Fruit fly (Drosophila melanogaster) whole organism, embryonic: ENCODE data around the gene fend.

Source experiments
- CG11695 ChIP-seq: fragments of 200-800 bp; sonication (Bioruptor generic); IDR thresholded peaks from 3 replicates; pipeline ENCODE4 v1.3.6; 2022; ENCODE audit warnings: missing biosample characterization, missing genetic modification characterization
- CG8388 ChIP-seq: fragments of 200-800 bp; sonication (Bioruptor generic); optimal IDR thresholded peaks from 2 replicates; lab custom pipeline; 2019; ENCODE audit warnings: missing biosample characterization, mild to moderate bottlenecking, missing genetic modification characterization, moderate library complexity
- CkIIα-i1 ChIP-seq: fragments of 200-800 bp; sonication (Bioruptor generic); IDR thresholded peaks from 2 replicates; pipeline ENCODE4 v1.3.6; 2022; ENCODE audit warnings: missing biosample characterization, missing genetic modification characterization
- Dfd ChIP-seq, 2 experiments: fragments of >200 bp; optimal IDR thresholded peaks; 2 replicates each; lab custom pipeline; 2017; ENCODE audit warnings: missing biosample characterization in 2 of 2, missing genetic modification characterization in 2 of 2
- amos ChIP-seq: fragments of 200-800 bp; sonication (Bioruptor generic); IDR thresholded peaks from 2 replicates; pipeline ENCODE4 v1.3.6; 2022; ENCODE audit warnings: missing biosample characterization, missing genetic modification characterization; ENCODE audit not compliant: partially characterized antibody
- cad ChIP-seq: fragments of >200 bp; optimal IDR thresholded peaks from 2 replicates; lab custom pipeline; 2017; ENCODE audit warnings: missing biosample characterization, missing genetic modification characterization
- peb ChIP-seq: fragments of 200-800 bp; sonication (Bioruptor generic); IDR thresholded peaks from 2 replicates; pipeline ENCODE4 v1.3.6; 2022; ENCODE audit warnings: missing biosample characterization, missing genetic modification characterization
- trh ChIP-seq: fragments of 200-800 bp; sonication (Bioruptor generic); optimal IDR thresholded peaks from 2 replicates; lab custom pipeline; 2016; ENCODE audit warnings: missing biosample characterization, missing genetic modification characterization

dm6 chrX:9078263-9078662, 56.6 kb downstream of the fend start, which contains the start of gene CG44325:
- no peak for TF ChIP-seq trh (GFP tag; lab: Kevin White, UChicago)
- no peak; the same call in 1 of the 2 replicates for TF ChIP-seq amos
- TF ChIP-seq cad (GFP tag; lab: Kevin White, UChicago) = no peak
- TF ChIP-seq CG8388 (GFP tag; lab: Kevin White, UChicago) = no peak
- no peak for TF ChIP-seq Dfd (GFP tag; optimal IDR thresholded peaks at IDR 0.05; lab: Kevin White, UChicago)
- TF ChIP-seq peb (GFP tag; lab: Robert Waterston, UW) = no peak
- no peak for TF ChIP-seq CkIIα-i1
- no peak for TF ChIP-seq CG11695 (GFP tag; lab: Robert Waterston, UW)
